Fruit fly (Drosophila melanogaster): ENCODE data around the gene twy.

The twy gene

DNA sequence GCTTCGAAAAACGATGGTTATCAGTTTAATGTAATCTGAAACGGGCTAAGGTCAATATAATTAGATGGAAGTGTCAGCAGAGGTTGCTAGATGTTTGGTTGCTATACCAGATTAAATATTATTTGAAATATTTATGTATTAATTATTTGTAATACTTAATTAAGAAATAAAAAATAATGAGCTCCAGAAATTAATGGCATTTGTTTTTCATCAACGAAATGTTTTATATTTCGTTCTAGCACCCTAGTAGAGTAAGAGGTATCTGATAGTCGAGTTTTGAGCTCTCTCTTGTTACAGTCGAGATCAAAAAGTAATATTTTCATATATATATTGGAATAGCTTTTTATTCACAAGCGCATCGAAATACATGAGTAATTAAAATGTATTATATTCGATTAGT, 8.5 kb upstream of the twy start (continued):
- TF ChIP-seq sc (optimal IDR thresholded peaks at IDR 0.05) = no peak
- TF ChIP-seq sc (GFP tag; optimal IDR thresholded peaks at IDR 0.05) = no peak
- no peak for TF ChIP-seq Meics (GFP tag; optimal IDR thresholded peaks at IDR 0.05)
- no peak for TF ChIP-seq CG1603 (tag; optimal IDR thresholded peaks at IDR 0.05)
- TF ChIP-seq CG16813 (GFP tag; IDR thresholded peaks at IDR 0.05; ENCODE audit: partially characterized antibody) = peak; percentile 52; the same call in 1 of the 3 replicates
- no peak for TF ChIP-seq zen2 (GFP tag; IDR thresholded peaks at IDR 0.05; ENCODE audit: partially characterized antibody)
- TF ChIP-seq CG31224 (GFP tag; IDR thresholded peaks at IDR 0.05) = no peak
- no peak for TF ChIP-seq kni (GFP tag; optimal IDR thresholded peaks at IDR 0.05)
- TF ChIP-seq Ravus (GFP tag; IDR thresholded peaks at IDR 0.05) = no peak
- TF ChIP-seq CG6791 (GFP tag; IDR thresholded peaks at IDR 0.05; ENCODE audit: partially characterized antibody) = peak; percentile 33; the same call in 1 of the 3 replicates
- no peak for TF ChIP-seq H2.0 (GFP tag; IDR thresholded peaks at IDR 0.05)
- TF ChIP-seq CG15073 (GFP tag; optimal IDR thresholded peaks at IDR 0.05) = no peak
- no peak for TF ChIP-seq Sry-δ (GFP tag; optimal IDR thresholded peaks at IDR 0.05)
- no peak for TF ChIP-seq eyg (GFP tag; optimal IDR thresholded peaks at IDR 0.05)
- TF ChIP-seq CG8478 (optimal IDR thresholded peaks at IDR 0.05) = no peak
- no peak for TF ChIP-seq fd102C (GFP tag; optimal IDR thresholded peaks at IDR 0.05)
- no peak for TF ChIP-seq dpn (GFP tag; optimal IDR thresholded peaks at IDR 0.05)
- no peak for TF ChIP-seq Antp (GFP tag; optimal IDR thresholded peaks at IDR 0.05)
- no peak for TF ChIP-seq CG12155 (GFP tag; optimal IDR thresholded peaks at IDR 0.05)
- 0 out of 3 replicates have a peak, but pooled peaks have one; percentile 15 for TF ChIP-seq hb (GFP tag; IDR thresholded peaks at IDR 0.05; ENCODE audit: partially characterized antibody)
- no peak for TF ChIP-seq shn (GFP tag; optimal IDR thresholded peaks at IDR 0.05)
- no peak for TF ChIP-seq cwo (GFP tag; optimal IDR thresholded peaks at IDR 0.05)
- TF ChIP-seq dm (GFP tag; optimal IDR thresholded peaks at IDR 0.05) = no peak
- 0 out of 2 replicates have a peak, but pooled peaks have one; percentile 40 for TF ChIP-seq sna (GFP tag; IDR thresholded peaks at IDR 0.05; ENCODE audit: partially characterized antibody)
- TF ChIP-seq da (GFP tag; optimal IDR thresholded peaks at IDR 0.05) = no peak
- no peak for TF ChIP-seq dmrt11E (tag; optimal IDR thresholded peaks at IDR 0.05)
- TF ChIP-seq nau (GFP tag; optimal IDR thresholded peaks at IDR 0.05) = no peak
- no peak for TF ChIP-seq Blimp-1 (GFP tag; optimal IDR thresholded peaks at IDR 0.05)
- no peak for TF ChIP-seq Spps (tag; optimal IDR thresholded peaks at IDR 0.05)
- no peak for TF ChIP-seq C15 (GFP tag; IDR thresholded peaks at IDR 0.05)
- TF ChIP-seq psq (GFP tag; optimal IDR thresholded peaks at IDR 0.05) = no peak
- no peak for TF ChIP-seq pum (GFP tag; optimal IDR thresholded peaks at IDR 0.05)
- no peak for TF ChIP-seq CG30431 (GFP tag; optimal IDR thresholded peaks at IDR 0.05)
- TF ChIP-seq ro (GFP tag; IDR thresholded peaks at IDR 0.05) = no peak
- TF ChIP-seq fru (optimal IDR thresholded peaks at IDR 0.05) = no peak

dm6 chr3L:11800761-11801160, 7.7 kb upstream of the twy start, which contains the start of gene Gcat:
Gcat (minus strand) TSS chr3L:11800861.
- TF ChIP-seq crp (GFP tag; optimal IDR thresholded peaks at IDR 0.05) = peak in 1 of 2 experiments; percentile 14
- no peak for TF ChIP-seq Hsf (GFP tag; optimal IDR thresholded peaks at IDR 0.05)
- peak; percentile 26; the same call in 1 of the 2 replicates for TF ChIP-seq E2f2 (GFP tag; IDR thresholded peaks at IDR 0.05)

DNA sequence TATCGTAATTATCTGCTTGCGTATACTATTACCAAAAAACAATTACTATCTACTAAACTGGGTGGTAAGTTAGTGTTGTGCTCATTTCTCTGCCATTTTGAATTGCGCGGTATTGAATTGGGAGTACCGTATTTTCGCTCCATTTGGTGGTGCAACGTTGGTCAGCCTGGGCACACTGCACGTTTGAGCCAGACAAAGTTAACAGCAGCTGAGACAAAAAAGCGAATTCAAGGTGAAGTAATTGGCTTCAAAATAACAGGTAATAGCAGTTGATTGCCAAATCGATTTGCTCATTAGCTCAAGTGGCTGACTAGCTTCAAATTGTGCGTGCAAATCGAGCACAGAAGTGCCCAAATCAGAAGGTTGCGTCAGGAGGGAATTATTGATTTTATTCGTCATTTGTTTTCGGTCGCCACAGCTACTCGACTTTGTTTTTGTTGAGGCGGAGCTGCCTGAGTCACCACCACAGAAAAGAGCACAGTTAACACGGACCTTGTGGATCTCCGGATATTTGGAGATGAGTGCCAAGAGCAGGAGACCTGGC, 2.4 kb upstream of the twy start, which contains the start of gene Klp68D:
Klp68D (plus strand) TSS at position 175 of the 544 bp plus-strand sequence.
- peak; percentile 89 for TF ChIP-seq Dp (GFP tag; optimal IDR thresholded peaks at IDR 0.05)
- peak; percentile 95 for TF ChIP-seq E2f2 (GFP tag; IDR thresholded peaks at IDR 0.05)
- no peak for TF ChIP-seq tgo (GFP tag; IDR thresholded peaks at IDR 0.05)
- no peak for TF ChIP-seq salm (tag; optimal IDR thresholded peaks at IDR 0.05)
- peak; percentile 92 for TF ChIP-seq onecut (GFP tag; IDR thresholded peaks at IDR 0.05)
- no peak for TF ChIP-seq CG17829 (tag; optimal IDR thresholded peaks at IDR 0.05)
- no peak for TF ChIP-seq dm (GFP tag; optimal IDR thresholded peaks at IDR 0.05)
- no peak for TF ChIP-seq pnt (GFP tag; optimal IDR thresholded peaks at IDR 0.05)
- TF ChIP-seq CG1647 (GFP tag; optimal IDR thresholded peaks at IDR 0.05) = no peak
- no peak for TF ChIP-seq rib (GFP tag; IDR thresholded peaks at IDR 0.05)
- TF ChIP-seq sqz (GFP tag; optimal IDR thresholded peaks at IDR 0.05) = no peak
- TF ChIP-seq Lhr (GFP tag; optimal IDR thresholded peaks at IDR 0.05) = no peak
- no peak for TF ChIP-seq Ets65A (GFP tag)
- 0 out of 4 replicates have a peak, but pooled peaks have one; percentile 23 for TF ChIP-seq Dll (GFP tag; IDR thresholded peaks at IDR 0.05; ENCODE audit: partially characterized antibody)
- TF ChIP-seq CG12769 (tag; optimal IDR thresholded peaks at IDR 0.05) = no peak
- TF ChIP-seq psq (GFP tag; optimal IDR thresholded peaks at IDR 0.05) = no peak
